Fruit fly (Drosophila melanogaster): ENCODE results near the gene CG17917.
A peak's percentile ranks its signal among the peaks of the same experiment; 100 is the strongest.

Gene CG17917

DNA sequence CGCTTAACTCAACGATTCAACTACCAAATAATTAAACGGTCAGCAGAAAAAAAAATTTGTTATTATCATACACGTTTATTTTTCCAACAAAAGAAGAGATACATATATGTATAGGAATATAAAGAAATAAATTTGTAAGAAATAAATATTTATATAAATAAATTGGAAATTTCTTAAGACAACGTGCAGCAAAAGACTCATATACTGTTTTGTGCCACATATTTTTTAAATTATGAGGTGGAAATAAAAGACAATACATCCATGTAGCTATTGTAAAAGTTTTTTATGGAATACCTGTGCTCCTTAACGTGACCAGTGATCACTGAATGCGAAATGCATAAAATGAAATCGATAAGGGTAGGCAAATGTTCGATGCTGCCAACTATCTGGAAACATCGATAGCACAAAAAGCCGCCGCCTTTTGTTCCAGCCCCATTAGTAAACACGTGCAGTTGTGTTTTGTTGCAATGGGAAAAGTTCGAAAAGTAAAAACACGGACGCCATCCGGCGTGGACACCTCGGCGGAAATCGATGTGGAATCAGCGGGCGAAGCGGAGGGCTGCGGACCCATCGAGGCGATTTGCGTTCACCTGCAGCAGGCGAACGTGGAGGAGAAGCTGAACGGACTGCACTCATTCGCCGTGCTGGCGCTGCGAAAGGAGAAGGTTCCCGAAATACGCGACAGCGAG is 26.9 kb downstream of the CG17917 start, which contains the start of gene CG10286:
TSS of gene CG10286 (plus strand) at position 416 of the 689 bp plus-strand sequence.
- no peak for TF ChIP-seq OdsH (GFP tag; optimal IDR thresholded peaks at IDR 0.05)
- TF ChIP-seq CG32006 (GFP tag; optimal IDR thresholded peaks at IDR 0.05) = no peak
- no peak for TF ChIP-seq Eip78C (GFP tag)
- peak; percentile 20 for TF ChIP-seq CG10631 (GFP tag; optimal IDR thresholded peaks at IDR 0.05)
- TF ChIP-seq Smox (GFP tag; optimal IDR thresholded peaks at IDR 0.05) = no peak
- TF ChIP-seq dac (GFP tag; optimal IDR thresholded peaks at IDR 0.05) = no peak
- TF ChIP-seq eg (GFP tag; IDR thresholded peaks at IDR 0.05) = no peak; the same call in 2 of the 3 replicates
- TF ChIP-seq CG6808 (GFP tag; optimal IDR thresholded peaks at IDR 0.05) = peak; percentile 78
- peak; percentile 42 for TF ChIP-seq Sox14 (GFP tag; optimal IDR thresholded peaks at IDR 0.05)
- no peak for TF ChIP-seq CG7368 (GFP tag; optimal IDR thresholded peaks at IDR 0.05)
- no peak for TF ChIP-seq CG3032 (tag; optimal IDR thresholded peaks at IDR 0.05)
- no peak for TF ChIP-seq ss (GFP tag; optimal IDR thresholded peaks at IDR 0.05)
- TF ChIP-seq acj6 (GFP tag; optimal IDR thresholded peaks at IDR 0.05) = peak; percentile 24
- no peak for TF ChIP-seq CG8632 (GFP tag; optimal IDR thresholded peaks at IDR 0.05)
- TF ChIP-seq topi (GFP tag; optimal IDR thresholded peaks at IDR 0.05) = no peak
- no peak for TF ChIP-seq Met (GFP tag; optimal IDR thresholded peaks at IDR 0.05)
- no peak for TF ChIP-seq CG16779 (tag; optimal IDR thresholded peaks at IDR 0.05)
- TF ChIP-seq CG15336 (GFP tag; IDR thresholded peaks at IDR 0.05) = 0 out of 2 replicates have a peak, but pooled peaks have one; percentile 23
- no peak for TF ChIP-seq Sox15 (GFP tag; optimal IDR thresholded peaks at IDR 0.05)
- TF ChIP-seq esn (GFP tag; optimal IDR thresholded peaks at IDR 0.05) = peak; percentile 16
- TF ChIP-seq Ets96B (tag; optimal IDR thresholded peaks at IDR 0.05) = peak; percentile 34
- TF ChIP-seq fkh (GFP tag; optimal IDR thresholded peaks at IDR 0.05) = no peak
- TF ChIP-seq CG1621 (tag; optimal IDR thresholded peaks at IDR 0.05) = no peak

DNA sequence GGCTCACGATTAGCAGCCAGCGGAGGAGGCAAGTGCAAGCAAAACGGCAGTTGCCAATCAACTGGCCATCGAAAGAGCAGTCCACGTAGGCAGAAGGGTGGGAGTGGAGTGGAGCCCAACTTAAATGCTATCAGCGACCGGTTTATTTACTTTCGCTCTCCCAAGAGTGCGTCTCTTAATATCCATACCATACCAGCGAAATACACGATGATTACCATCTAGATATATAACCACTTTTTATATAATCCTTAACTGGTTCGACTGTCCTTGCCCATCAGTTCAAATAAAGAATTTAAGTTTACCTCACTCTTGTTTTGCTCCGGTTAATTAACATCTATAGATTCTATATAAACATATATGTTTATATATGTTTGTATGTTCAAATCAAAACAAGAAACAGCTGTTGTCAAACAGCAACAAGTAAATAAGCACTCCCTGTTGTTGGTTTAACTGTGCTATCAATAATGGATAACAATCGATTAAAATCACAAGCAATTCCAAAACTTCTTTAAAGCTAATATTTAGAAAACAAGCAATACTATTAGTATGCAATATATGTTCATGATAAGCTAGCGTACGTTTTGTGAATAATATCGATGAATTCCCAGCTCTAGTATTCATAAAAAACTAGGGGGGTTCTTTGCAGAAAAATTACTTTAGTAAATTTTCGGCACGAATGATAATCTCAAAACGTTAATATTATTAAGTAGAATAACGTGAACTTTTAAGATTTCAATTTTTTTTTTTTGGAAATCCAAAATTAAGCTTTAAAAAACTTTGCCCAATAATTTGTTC is 31.9 kb downstream of the CG17917 start:
- TF ChIP-seq ss (GFP tag; optimal IDR thresholded peaks at IDR 0.05) = peak in 1 of 2 experiments; percentile 2
- no peak for TF ChIP-seq CG11294 (GFP tag; IDR thresholded peaks at IDR 0.05)
- no peak for TF ChIP-seq dsx (GFP tag; optimal IDR thresholded peaks at IDR 0.05; ENCODE audit: poor library complexity, severe bottlenecking)
- TF ChIP-seq CG32006 (GFP tag; optimal IDR thresholded peaks at IDR 0.05) = no peak
- TF ChIP-seq CG34406 (GFP tag; optimal IDR thresholded peaks at IDR 0.05) = no peak
- TF ChIP-seq CG6792 (GFP tag; optimal IDR thresholded peaks at IDR 0.05) = peak; percentile 14
- TF ChIP-seq Gug (GFP tag; IDR thresholded peaks at IDR 0.05) = no peak
- TF ChIP-seq CG31627 (GFP tag; optimal IDR thresholded peaks at IDR 0.05) = peak; percentile 27
- TF ChIP-seq fd85E (GFP tag; optimal IDR thresholded peaks at IDR 0.05) = peak; percentile 29
- TF ChIP-seq CG6163 (GFP tag; IDR thresholded peaks at IDR 0.05) = peak; percentile 61; the same call in 1 of the 3 replicates
- TF ChIP-seq CG11902 (GFP tag; optimal IDR thresholded peaks at IDR 0.05) = no peak
- TF ChIP-seq Smox (GFP tag; optimal IDR thresholded peaks at IDR 0.05) = peak; percentile 46
- TF ChIP-seq Eip93F (GFP tag; optimal IDR thresholded peaks at IDR 0.05) = no peak
- peak; percentile 44 for TF ChIP-seq Hr39 (GFP tag; optimal IDR thresholded peaks at IDR 0.05)
- peak; percentile 85 for TF ChIP-seq Blimp-1 (GFP tag; optimal IDR thresholded peaks at IDR 0.05)
- TF ChIP-seq spab (GFP tag; optimal IDR thresholded peaks at IDR 0.05) = no peak
- peak; percentile 21 for TF ChIP-seq CG10669 (GFP tag; optimal IDR thresholded peaks at IDR 0.05)
- TF ChIP-seq CG11762 (GFP tag; optimal IDR thresholded peaks at IDR 0.05; ENCODE audit: insufficient read depth) = peak; percentile 20
- peak; percentile 38 for TF ChIP-seq lz (GFP tag; optimal IDR thresholded peaks at IDR 0.05)
- peak; percentile 26 for TF ChIP-seq CG3919 (GFP tag; optimal IDR thresholded peaks at IDR 0.05)
- TF ChIP-seq topi (GFP tag; optimal IDR thresholded peaks at IDR 0.05) = peak; percentile 47
- peak; percentile 48 for TF ChIP-seq acj6 (GFP tag; optimal IDR thresholded peaks at IDR 0.05)
- TF ChIP-seq CG6854 (GFP tag; optimal IDR thresholded peaks at IDR 0.05) = peak; percentile 4
- no peak for TF ChIP-seq svp (GFP tag)
- TF ChIP-seq dac (GFP tag; optimal IDR thresholded peaks at IDR 0.05) = no peak
- TF ChIP-seq achi (GFP tag; optimal IDR thresholded peaks at IDR 0.05) = peak; percentile 42
- no peak for TF ChIP-seq Ets21C (GFP tag; optimal IDR thresholded peaks at IDR 0.05)
- peak; percentile 52 for TF ChIP-seq Sox14 (GFP tag; optimal IDR thresholded peaks at IDR 0.05)
- TF ChIP-seq Met (GFP tag; optimal IDR thresholded peaks at IDR 0.05) = peak; percentile 55
- peak; percentile 6 for TF ChIP-seq Sox15 (GFP tag; optimal IDR thresholded peaks at IDR 0.05)
- peak; percentile 36 for TF ChIP-seq Eip75B (GFP tag; optimal IDR thresholded peaks at IDR 0.05)
- no peak for TF ChIP-seq CG6808 (GFP tag; optimal IDR thresholded peaks at IDR 0.05)
- TF ChIP-seq CG3032 (tag; optimal IDR thresholded peaks at IDR 0.05) = peak; percentile 14
- TF ChIP-seq net (GFP tag; optimal IDR thresholded peaks at IDR 0.05) = peak; percentile 36
